Worm (Caenorhabditis elegans) whole organism, mixed stage, embryonic: ENCODE data around the gene F55B11.2.
"Not testable (repeated sequence)": the region's sequence is repeated elsewhere in the genome, so short reads cannot be mapped to it uniquely, and the experiment has no call there.

ENCODE experiments used
- ceh-39 ChIP-seq: fragments of 150-350 bp; optimal IDR thresholded peaks from 2 replicates; lab custom pipeline; 2014; ENCODE audit warnings: missing biosample characterization, missing genetic modification characterization
- ceh-43 ChIP-seq: fragments of 200-800 bp; sonication (Bioruptor generic); optimal IDR thresholded peaks from 2 replicates; lab custom pipeline; 2018; ENCODE audit warnings: mild to moderate bottlenecking, missing genetic modification characterization, moderate library complexity, missing compliant biosample characterization
- ces-1 ChIP-seq: fragments of 150-350 bp; optimal IDR thresholded peaks from 2 replicates; lab custom pipeline; 2014; ENCODE audit warnings: missing biosample characterization, missing genetic modification reagents, missing genetic modification characterization
- elt-3 ChIP-seq: fragments of 150-350 bp; optimal IDR thresholded peaks from 2 replicates; lab custom pipeline; 2014; ENCODE audit warnings: missing biosample characterization, missing genetic modification characterization
- ham-2 ChIP-seq: fragments of 200-800 bp; sonication (Bioruptor generic); optimal IDR thresholded peaks from 2 replicates; lab custom pipeline; 2018; ENCODE audit warnings: mild to moderate bottlenecking, missing genetic modification characterization, missing compliant biosample characterization
- lin-13 ChIP-seq: fragments of 150-350 bp; optimal IDR thresholded peaks from 2 replicates; lab custom pipeline; 2014; ENCODE audit warnings: missing biosample characterization, missing genetic modification characterization
- lsy-2 ChIP-seq: fragments of 150-350 bp; optimal IDR thresholded peaks from 2 replicates; lab custom pipeline; 2014; ENCODE audit warnings: missing biosample characterization, missing genetic modification characterization
- mls-2 ChIP-seq: sonication (generic microtip); optimal IDR thresholded peaks from 2 replicates; lab custom pipeline; 2016; ENCODE audit warnings: mild to moderate bottlenecking, missing genetic modification characterization, moderate library complexity, missing compliant biosample characterization
- nhr-28 ChIP-seq: fragments of 150-350 bp; optimal IDR thresholded peaks from 2 replicates; lab custom pipeline; 2014; ENCODE audit warnings: missing biosample characterization, missing genetic modification characterization
- nhr-76 ChIP-seq: sonication (generic microtip); optimal IDR thresholded peaks from 2 replicates; lab custom pipeline; 2017; ENCODE audit warnings: missing biosample characterization, missing genetic modification characterization
- snpc-4 ChIP-seq: fragments of 150-350 bp; optimal IDR thresholded peaks from 2 replicates; lab custom pipeline; 2014; ENCODE audit warnings: missing biosample characterization, missing genetic modification characterization

DNA sequence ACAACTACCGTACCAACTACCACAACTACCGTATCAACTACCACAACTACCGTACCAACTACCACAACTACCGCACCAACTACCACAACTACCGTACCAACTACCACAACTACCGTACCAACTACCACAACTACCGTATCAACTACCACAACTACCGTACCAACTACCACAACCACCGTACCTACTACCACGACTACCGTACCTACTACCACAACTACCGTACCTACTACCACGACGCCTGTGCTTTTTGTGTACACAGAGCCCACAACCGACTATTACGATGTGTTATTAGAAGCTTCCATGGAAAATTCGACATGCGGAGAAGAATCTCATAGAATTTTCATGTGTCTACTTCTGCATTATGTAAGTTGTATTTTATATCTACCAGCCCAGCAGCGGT is 4.3 kb upstream of the F55B11.2 start, which contains the start of gene F55B11.5:
- not testable (repeated sequence) for TF ChIP-seq elt-3 (tag; lab: Kevin White, UChicago); lsy-2 (tag; lab: Kevin White, UChicago); ceh-43; lin-13; ces-1 (GFP tag; lab: Kevin White, UChicago); ceh-39 (tag; lab: Kevin White, UChicago); snpc-4 (tag; lab: Kevin White, UChicago); nhr-76; nhr-28 (tag; lab: Kevin White, UChicago); ham-2 (GFP tag; lab: Kevin White, UChicago); mls-2 (tag; lab: Kevin White, UChicago)
